Fruit fly (Drosophila melanogaster): Measurements from ENCODE around the gene CG45064.
A peak's percentile ranks its signal among the peaks of the same experiment; 100 is the strongest.

Gene CG45064

DNA sequence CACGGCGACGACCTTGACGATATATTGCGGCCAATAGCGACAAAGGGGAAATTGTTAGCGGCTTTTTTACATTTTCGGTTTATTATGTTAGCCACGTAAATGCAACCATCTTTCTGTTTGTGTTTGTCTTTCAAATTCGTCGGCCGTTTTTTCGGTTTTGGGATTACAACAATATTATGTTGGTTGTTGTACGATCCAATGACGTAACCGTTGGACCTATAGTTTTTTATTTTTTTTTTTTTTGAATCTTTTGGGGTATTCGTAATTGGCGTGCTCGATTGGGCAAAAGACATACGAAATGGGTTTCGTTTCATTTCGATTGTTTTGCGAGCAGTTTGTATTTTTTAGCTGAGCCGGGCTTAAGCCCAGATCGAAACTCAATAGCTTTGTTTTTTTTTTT, 15.5 kb downstream of the CG45064 start:
- TF ChIP-seq Hr96 (GFP tag; optimal IDR thresholded peaks at IDR 0.05) (no peak), CG14711 (tag; optimal IDR thresholded peaks at IDR 0.05) (no peak), Crg-1 (GFP tag; optimal IDR thresholded peaks at IDR 0.05) (no peak), CG7101 (tag; optimal IDR thresholded peaks at IDR 0.05) (no peak), kay (GFP tag; ENCODE audit: borderline replicate concordance) (no peak), tj (GFP tag; optimal IDR thresholded peaks at IDR 0.05) (no peak), toe (GFP tag; optimal IDR thresholded peaks at IDR 0.05) (no peak), ovo (GFP tag; optimal IDR thresholded peaks at IDR 0.05) (no peak), CG1620 (GFP tag; optimal IDR thresholded peaks at IDR 0.05) (no peak)

DNA sequence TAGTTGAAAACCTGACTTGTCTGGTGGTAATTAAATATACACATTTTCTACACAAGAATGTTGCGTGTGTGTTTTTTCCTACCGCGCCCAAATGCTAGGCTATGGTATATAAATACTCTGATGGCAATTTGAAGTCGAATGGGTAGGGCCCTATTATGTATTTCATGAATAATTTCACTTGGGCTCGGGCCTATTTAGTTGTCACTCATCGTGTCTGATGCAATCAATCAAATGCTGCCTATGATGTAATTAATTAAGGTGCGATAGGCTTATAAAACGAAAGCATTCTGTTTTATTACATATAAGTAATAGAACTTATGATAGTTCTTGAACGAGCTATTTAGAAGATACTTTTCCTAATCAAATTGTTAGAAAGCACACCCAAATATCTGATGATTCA, 19.9 kb downstream of the CG45064 start:
- TF ChIP-seq toe (GFP tag; optimal IDR thresholded peaks at IDR 0.05): no peak
- no peak for TF ChIP-seq kay (GFP tag; ENCODE audit: borderline replicate concordance)
- no peak for TF ChIP-seq Clk (GFP tag; optimal IDR thresholded peaks at IDR 0.05)
- TF ChIP-seq CG11617 (GFP tag; optimal IDR thresholded peaks at IDR 0.05): no peak
- no peak for TF ChIP-seq pad (GFP tag; optimal IDR thresholded peaks at IDR 0.05)
- TF ChIP-seq cic (GFP tag; optimal IDR thresholded peaks at IDR 0.05): no peak
- no peak for TF ChIP-seq Mnt (GFP tag; optimal IDR thresholded peaks at IDR 0.05)
- TF ChIP-seq Crg-1 (GFP tag; optimal IDR thresholded peaks at IDR 0.05): no peak
- TF ChIP-seq cnc (optimal IDR thresholded peaks at IDR 0.05): no peak
- no peak for TF ChIP-seq CG33017 (tag; optimal IDR thresholded peaks at IDR 0.05)
- no peak for TF ChIP-seq ovo (GFP tag; optimal IDR thresholded peaks at IDR 0.05)
- no peak for TF ChIP-seq CG7101 (tag; optimal IDR thresholded peaks at IDR 0.05)
- TF ChIP-seq CG5204 (GFP tag; optimal IDR thresholded peaks at IDR 0.05): no peak
- no peak for TF ChIP-seq CG7045 (GFP tag; optimal IDR thresholded peaks at IDR 0.05)
- no peak for TF ChIP-seq CG14711 (tag; optimal IDR thresholded peaks at IDR 0.05)
- no peak for TF ChIP-seq CG12768 (GFP tag; optimal IDR thresholded peaks at IDR 0.05)
- TF ChIP-seq tj (GFP tag; optimal IDR thresholded peaks at IDR 0.05): no peak
- no peak for TF ChIP-seq CG1620 (GFP tag; optimal IDR thresholded peaks at IDR 0.05)
- TF ChIP-seq Hr96 (GFP tag; optimal IDR thresholded peaks at IDR 0.05): no peak
- TF ChIP-seq bab1 (GFP tag; optimal IDR thresholded peaks at IDR 0.05): no peak

DNA sequence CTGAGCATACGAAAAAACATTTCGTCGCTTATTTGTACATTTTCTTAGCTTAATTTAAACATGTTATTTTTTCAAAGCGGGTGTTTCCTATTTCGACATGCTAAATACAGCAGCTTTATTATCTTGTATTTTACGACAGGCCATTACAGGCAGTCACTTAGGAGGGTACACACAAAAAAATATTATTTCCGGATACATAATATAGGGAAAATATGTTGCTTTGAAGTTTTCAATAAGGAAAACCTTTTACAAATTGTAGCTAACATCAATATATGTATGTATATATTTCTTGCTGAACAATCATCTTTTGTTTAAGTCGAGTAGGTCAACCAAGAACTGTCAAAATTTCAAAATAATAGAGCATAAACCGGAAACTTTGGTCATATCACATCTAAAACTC, 23.4 kb downstream of the CG45064 start, which contains the start of gene CG46399:
Gene CG46399 (plus strand): TSS at position 301 of the 400 bp plus-strand sequence.
- TF ChIP-seq CG11617 (GFP tag; optimal IDR thresholded peaks at IDR 0.05) (no peak), CG7045 (GFP tag; optimal IDR thresholded peaks at IDR 0.05) (no peak), Crg-1 (GFP tag; optimal IDR thresholded peaks at IDR 0.05) (no peak), CG14711 (tag; optimal IDR thresholded peaks at IDR 0.05) (no peak), CG7101 (tag; optimal IDR thresholded peaks at IDR 0.05) (no peak), CG12768 (GFP tag; optimal IDR thresholded peaks at IDR 0.05) (no peak), CG33017 (tag; optimal IDR thresholded peaks at IDR 0.05) (no peak)

DNA sequence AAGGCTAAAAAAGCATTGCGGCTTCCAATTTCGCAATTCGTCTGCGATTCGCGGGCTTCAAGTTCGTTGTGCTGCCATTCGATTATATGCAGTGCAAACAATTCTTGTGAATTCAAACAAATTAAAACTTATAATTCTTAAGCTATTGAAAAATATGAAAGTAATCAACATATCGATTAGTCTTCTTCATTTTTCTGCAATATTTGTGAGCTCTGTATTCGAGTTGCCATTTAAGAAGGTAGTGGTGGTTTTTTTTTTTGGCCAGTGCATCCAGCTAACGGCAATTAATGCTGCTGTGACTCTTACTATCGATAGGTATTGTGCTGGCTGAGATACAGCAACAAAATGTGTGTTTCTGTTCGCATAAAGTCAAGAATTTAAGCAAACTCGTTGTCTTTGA, 24.5 kb downstream of the CG45064 start:
- TF ChIP-seq CG12768 (GFP tag; optimal IDR thresholded peaks at IDR 0.05): no peak
- no peak for TF ChIP-seq bab1 (GFP tag; optimal IDR thresholded peaks at IDR 0.05)
- no peak for TF ChIP-seq ovo (GFP tag; optimal IDR thresholded peaks at IDR 0.05)
- TF ChIP-seq pad (GFP tag; optimal IDR thresholded peaks at IDR 0.05): no peak
- TF ChIP-seq Clk (GFP tag; optimal IDR thresholded peaks at IDR 0.05): no peak
- no peak for TF ChIP-seq cnc (optimal IDR thresholded peaks at IDR 0.05)
- TF ChIP-seq CG5204 (GFP tag; optimal IDR thresholded peaks at IDR 0.05): no peak
- no peak for TF ChIP-seq cic (GFP tag; optimal IDR thresholded peaks at IDR 0.05)
- TF ChIP-seq CG1620 (GFP tag; optimal IDR thresholded peaks at IDR 0.05): no peak
- TF ChIP-seq CG33017 (tag; optimal IDR thresholded peaks at IDR 0.05): no peak
- no peak for TF ChIP-seq tj (GFP tag; optimal IDR thresholded peaks at IDR 0.05)
- no peak for TF ChIP-seq Crg-1 (GFP tag; optimal IDR thresholded peaks at IDR 0.05)
- TF ChIP-seq CG11617 (GFP tag; optimal IDR thresholded peaks at IDR 0.05): no peak

- peak; percentile 11 for TF ChIP-seq kay (GFP tag; ENCODE audit: borderline replicate concordance)
- no peak for TF ChIP-seq CG11617 (GFP tag; optimal IDR thresholded peaks at IDR 0.05)
These were observed 26.1 kb downstream of the CG45064 start, which contains the start of gene CG9519 for dm6 chrX:14856261-14856660. Gene CG9519, minus strand, starts transcription at chrX:14856361.

dm6 chrX:14853153-14853672, 29.2 kb downstream of the CG45064 start, which contains the start of gene CG9521:
Gene CG9521, minus strand, starts transcription at chrX:14853269.
- TF ChIP-seq bab1 (GFP tag; optimal IDR thresholded peaks at IDR 0.05) (no peak), tj (GFP tag; optimal IDR thresholded peaks at IDR 0.05) (no peak), Mnt (GFP tag; optimal IDR thresholded peaks at IDR 0.05) (no peak), Crg-1 (GFP tag; optimal IDR thresholded peaks at IDR 0.05) (no peak), cnc (optimal IDR thresholded peaks at IDR 0.05) (no peak), CG12768 (GFP tag; optimal IDR thresholded peaks at IDR 0.05) (no peak), ovo (GFP tag; optimal IDR thresholded peaks at IDR 0.05) (no peak), Clk (GFP tag; optimal IDR thresholded peaks at IDR 0.05) (no peak), CG5204 (GFP tag; optimal IDR thresholded peaks at IDR 0.05) (no peak), cic (GFP tag; optimal IDR thresholded peaks at IDR 0.05) (no peak), CG33017 (tag; optimal IDR thresholded peaks at IDR 0.05) (no peak), pad (GFP tag; optimal IDR thresholded peaks at IDR 0.05) (no peak), toe (GFP tag; optimal IDR thresholded peaks at IDR 0.05) (no peak), CG1620 (GFP tag; optimal IDR thresholded peaks at IDR 0.05) (no peak), CG11617 (GFP tag; optimal IDR thresholded peaks at IDR 0.05) (no peak)

dm6 chrX:14850069-14850468, 32.3 kb downstream of the CG45064 start:
- TF ChIP-seq bab1 (GFP tag; optimal IDR thresholded peaks at IDR 0.05) (no peak), kay (GFP tag; ENCODE audit: borderline replicate concordance) (peak; percentile 81), CG5204 (GFP tag; optimal IDR thresholded peaks at IDR 0.05) (no peak), ovo (GFP tag; optimal IDR thresholded peaks at IDR 0.05) (no peak)
